Worm (Caenorhabditis elegans) whole organism, midembryonic: ENCODE results near the gene F55B11.7.

ENCODE experiments used
- T22C8.4 ChIP-seq: fragments of 200-800 bp; sonication (Bioruptor generic); IDR thresholded peaks from 2 replicates; pipeline ENCODE4 v1.3.6; 2022; ENCODE audit warnings: missing genetic modification characterization, missing compliant biosample characterization
- cog-1 ChIP-seq: sonication (generic microtip); optimal IDR thresholded peaks from 2 replicates; lab custom pipeline; 2016; ENCODE audit warnings: missing genetic modification characterization, missing compliant biosample characterization
- flt-1 ChIP-seq: fragments of 200-800 bp; sonication (Bioruptor generic); IDR thresholded peaks from 2 replicates; pipeline ENCODE4 v1.3.6; 2022; ENCODE audit warnings: missing genetic modification characterization, missing compliant biosample characterization
- klf-2 ChIP-seq: fragments of 200-800 bp; sonication (Bioruptor generic); conservative IDR thresholded peaks from 2 replicates; pipeline ENCODE4 v1.3.6; 2022; ENCODE audit warnings: missing genetic modification reagents, missing genetic modification characterization, missing compliant biosample characterization
- ref-1 ChIP-seq: fragments of 200-800 bp; sonication (Bioruptor generic); conservative IDR thresholded peaks from 2 replicates; pipeline ENCODE4 v1.3.6; 2022; ENCODE audit warnings: missing genetic modification reagents, missing genetic modification characterization, missing compliant biosample characterization
- ztf-29 ChIP-seq: fragments of 200-800 bp; sonication (Bioruptor generic); IDR thresholded peaks from 2 replicates; pipeline ENCODE4 v1.3.6; 2022; ENCODE audit warnings: missing genetic modification reagents, missing genetic modification characterization, missing compliant biosample characterization

DNA sequence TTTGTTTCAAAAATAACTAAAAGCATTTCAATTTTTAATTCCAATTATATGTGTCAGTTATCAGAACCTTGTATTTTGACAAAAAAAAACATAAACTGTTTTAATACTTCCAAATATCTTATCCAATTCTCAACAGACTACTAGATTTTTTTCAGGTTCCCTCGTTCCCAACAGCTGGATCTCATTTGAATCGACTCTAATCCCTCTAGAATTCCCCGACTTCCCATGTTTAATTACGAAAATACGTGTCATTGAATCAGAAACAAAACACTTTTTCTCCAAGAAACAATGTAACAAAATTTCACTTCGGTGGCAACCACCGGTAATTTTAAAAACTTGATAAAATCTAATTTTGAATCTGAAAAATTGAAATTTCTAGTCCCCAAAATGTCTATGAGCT is 42.6 kb downstream of the F55B11.7 start:
- TF ChIP-seq cog-1 (tag; lab: Kevin White, UChicago) (no peak), ztf-29 (GFP tag; lab: Robert Waterston, UW) (no peak), T22C8.4 (GFP tag; lab: Robert Waterston, UW) (no peak), flt-1 (GFP tag; lab: Robert Waterston, UW) (no peak), ref-1 (GFP tag; lab: Robert Waterston, UW) (no peak), klf-2 (GFP tag; lab: Robert Waterston, UW) (no peak)
